Worm (Caenorhabditis elegans) whole organism, L4/young adult: Measurements from ENCODE around the gene Y43F8B.23.

Experiments
- W03F9.2 ChIP-seq: fragments of 150-350 bp; optimal IDR thresholded peaks from 2 replicates; lab custom pipeline; 2014; ENCODE audit warnings: missing biosample characterization, missing genetic modification characterization
- dao-5 ChIP-seq: sonication (generic microtip); optimal IDR thresholded peaks from 2 replicates; lab custom pipeline; 2016; ENCODE audit warnings: missing genotype, missing genetic modification characterization, moderate library complexity, missing compliant biosample characterization
- him-1 ChIP-seq: sonication (generic microtip); optimal IDR thresholded peaks from 2 replicates; lab custom pipeline; 2016; ENCODE audit warnings: missing genotype, missing genetic modification reagents, missing genetic modification characterization, missing compliant biosample characterization

- TF ChIP-seq him-1 = no peak
- no peak for TF ChIP-seq W03F9.2
- TF ChIP-seq dao-5 (tag; lab: Kevin White, UChicago) = no peak
Observed at ce11 chrV:19467574-19467973, at the start of gene Y43F8B.23.
